Fruit fly (Drosophila melanogaster) whole organism, embryonic: ENCODE measurements around the gene CG14718.

Experiments used
- ATbp ChIP-seq: fragments of 200-800 bp; sonication (Bioruptor generic); optimal IDR thresholded peaks from 2 replicates; lab custom pipeline; 2017; ENCODE audit warnings: missing biosample characterization, mild to moderate bottlenecking, missing genetic modification characterization, missing genetic modification reagents
- Bdp1 ChIP-seq: fragments of 200-800 bp; sonication (Bioruptor generic); optimal IDR thresholded peaks from 3 replicates; lab custom pipeline; 2016; ENCODE audit warnings: missing biosample characterization, missing genetic modification characterization
- BtbVII ChIP-seq: fragments of 200-800 bp; sonication (Bioruptor generic); optimal IDR thresholded peaks from 3 replicates; lab custom pipeline; 2017; ENCODE audit warnings: missing biosample characterization, mild to moderate bottlenecking, missing genetic modification characterization
- Bteb2 ChIP-seq: fragments of 200-800 bp; sonication (Bioruptor generic); optimal IDR thresholded peaks from 2 replicates; lab custom pipeline; 2016; ENCODE audit warnings: missing biosample characterization, missing genetic modification characterization
- CG10366 ChIP-seq: fragments of 200-800 bp; sonication (Bioruptor generic); IDR thresholded peaks from 2 replicates; pipeline ENCODE4 v1.3.6; 2022; ENCODE audit warnings: missing biosample characterization, missing genetic modification characterization
- CG10431 ChIP-seq: fragments of 200-800 bp; sonication (Bioruptor generic); optimal IDR thresholded peaks from 3 replicates; lab custom pipeline; 2018; ENCODE audit warnings: missing biosample characterization, mild to moderate bottlenecking, missing genetic modification characterization
- CG11456 ChIP-seq: fragments of 200-800 bp; sonication (Bioruptor generic); IDR thresholded peaks from 3 replicates; pipeline ENCODE4 v1.3.6; 2022; ENCODE audit warnings: missing biosample characterization, missing genetic modification characterization
- CG13296 ChIP-seq: fragments of 200-800 bp; sonication (Bioruptor generic); optimal IDR thresholded peaks from 3 replicates; lab custom pipeline; 2018; ENCODE audit warnings: missing biosample characterization, mild to moderate bottlenecking, missing genetic modification characterization
- CG13624 ChIP-seq: fragments of 200-800 bp; sonication (Bioruptor generic); optimal IDR thresholded peaks from 2 replicates; lab custom pipeline; 2016; ENCODE audit warnings: missing biosample characterization, missing genetic modification characterization
- CG14050 ChIP-seq: fragments of 200-800 bp; sonication (Bioruptor generic); IDR thresholded peaks from 3 replicates; pipeline ENCODE4 v1.3.6; 2022; ENCODE audit warnings: missing biosample characterization, missing genetic modification characterization
- CG1603 ChIP-seq: fragments of 200-800 bp; sonication (Bioruptor generic); optimal IDR thresholded peaks from 2 replicates; lab custom pipeline; 2019; ENCODE audit warnings: missing biosample characterization, mild to moderate bottlenecking, missing genetic modification characterization, moderate library complexity
- CG17568 ChIP-seq: fragments of 200-800 bp; sonication (Bioruptor generic); optimal IDR thresholded peaks from 2 replicates; lab custom pipeline; 2018; ENCODE audit warnings: missing biosample characterization, mild to moderate bottlenecking, missing genetic modification characterization, moderate library complexity
- CG2202 ChIP-seq: fragments of 200-800 bp; sonication (Bioruptor generic); optimal IDR thresholded peaks from 2 replicates; lab custom pipeline; 2018; ENCODE audit warnings: missing biosample characterization, mild to moderate bottlenecking, missing genetic modification characterization
- CG3281 ChIP-seq: fragments of 200-800 bp; sonication (Bioruptor generic); optimal IDR thresholded peaks from 3 replicates; lab custom pipeline; 2017; ENCODE audit warnings: missing biosample characterization, mild to moderate bottlenecking, missing genetic modification characterization
- CG7357 ChIP-seq: fragments of 200-800 bp; sonication (Bioruptor generic); IDR thresholded peaks from 3 replicates; pipeline ENCODE4 v1.3.6; 2022; ENCODE audit warnings: missing biosample characterization, missing genetic modification characterization
- CG7987 ChIP-seq: fragments of 200-800 bp; sonication (Bioruptor generic); optimal IDR thresholded peaks from 2 replicates; lab custom pipeline; 2018; ENCODE audit warnings: missing biosample characterization, mild to moderate bottlenecking, missing genetic modification characterization, moderate library complexity
- CG9932 ChIP-seq: fragments of 200-800 bp; sonication (Bioruptor generic); IDR thresholded peaks from 2 replicates; pipeline ENCODE4 v1.3.6; 2022; ENCODE audit warnings: missing biosample characterization, missing genetic modification characterization
- Deaf1 ChIP-seq: fragments of 200-800 bp; optimal IDR thresholded peaks from 3 replicates; lab custom pipeline; 2019; ENCODE audit warnings: missing biosample characterization, mild to moderate bottlenecking, missing genetic modification characterization, moderate library complexity
- Dfd ChIP-seq, 2 experiments: fragments of >200 bp; optimal IDR thresholded peaks; 2 replicates each; lab custom pipeline; 2017; ENCODE audit warnings: missing biosample characterization in 2 of 2, missing genetic modification characterization in 2 of 2
- Doc3 ChIP-seq: fragments of 200-800 bp; sonication (Bioruptor generic); IDR thresholded peaks from 3 replicates; pipeline ENCODE4 v1.3.6; 2022; ENCODE audit warnings: missing biosample characterization, missing genetic modification characterization; ENCODE audit not compliant: partially characterized antibody
- Gsc ChIP-seq: fragments of 200-800 bp; sonication (Bioruptor generic); IDR thresholded peaks from 2 replicates; pipeline ENCODE4 v1.3.6; 2022; ENCODE audit warnings: missing biosample characterization, missing genetic modification characterization
- H15 ChIP-seq: fragments of 200-800 bp; sonication (Bioruptor generic); IDR thresholded peaks from 3 replicates; pipeline ENCODE4 v1.3.6; 2022; ENCODE audit warnings: missing biosample characterization, missing genetic modification characterization
- HHEX ChIP-seq: fragments of 200-800 bp; sonication (Bioruptor generic); optimal IDR thresholded peaks from 3 replicates; lab custom pipeline; 2017; ENCODE audit warnings: missing biosample characterization, mild to moderate bottlenecking, missing genetic modification characterization, missing genetic modification reagents
- HLH4C ChIP-seq: fragments of 200-800 bp; sonication (Bioruptor generic); IDR thresholded peaks from 3 replicates; pipeline ENCODE4 v1.3.6; 2022; ENCODE audit warnings: missing biosample characterization, missing genetic modification characterization; ENCODE audit not compliant: partially characterized antibody
- Hmr ChIP-seq: fragments of 200-800 bp; sonication (Bioruptor generic); optimal IDR thresholded peaks from 3 replicates; lab custom pipeline; 2017; ENCODE audit warnings: mild to moderate bottlenecking, missing biosample characterization, missing genetic modification reagents, missing genetic modification characterization
- Hmx ChIP-seq: fragments of 200-800 bp; sonication (Bioruptor generic); optimal IDR thresholded peaks from 2 replicates; lab custom pipeline; 2016; ENCODE audit warnings: missing biosample characterization, missing genetic modification characterization
- Hr51 ChIP-seq, 2 experiments: fragments of 200-800 bp; sonication (Bioruptor generic); optimal IDR thresholded peaks; 2 replicates in 1 of 2; 3 replicates in 1 of 2; lab custom pipeline; 2016 to 2018; ENCODE audit warnings: missing biosample characterization in 2 of 2, missing genetic modification characterization in 2 of 2, mild to moderate bottlenecking in 1 of 2, moderate library complexity in 1 of 2
- Neu2 ChIP-seq: fragments of 200-800 bp; sonication (Bioruptor generic); optimal IDR thresholded peaks from 3 replicates; lab custom pipeline; 2016; ENCODE audit warnings: missing biosample characterization, missing genetic modification characterization, borderline replicate concordance
- Nf-YB ChIP-seq: fragments of 200-800 bp; sonication (Bioruptor generic); optimal IDR thresholded peaks from 3 replicates; lab custom pipeline; 2019; ENCODE audit warnings: missing biosample characterization, mild to moderate bottlenecking, missing genetic modification characterization, moderate library complexity
- Scr ChIP-seq: fragments of 200-800 bp; sonication (Bioruptor generic); IDR thresholded peaks from 2 replicates; pipeline ENCODE4 v1.3.6; 2022; ENCODE audit warnings: missing biosample characterization, missing genetic modification characterization; ENCODE audit not compliant: partially characterized antibody
- Sox100B ChIP-seq: fragments of 200-800 bp; sonication (Bioruptor generic); optimal IDR thresholded peaks from 3 replicates; lab custom pipeline; 2018; ENCODE audit warnings: missing biosample characterization, mild to moderate bottlenecking, missing genetic modification characterization
- aop ChIP-seq: fragments of 200-800 bp; sonication (Bioruptor generic); IDR thresholded peaks from 2 replicates; pipeline ENCODE4 v1.3.6; 2022; ENCODE audit warnings: missing biosample characterization, missing genetic modification characterization
- ato ChIP-seq: fragments of 200-800 bp; sonication (Bioruptor generic); IDR thresholded peaks from 2 replicates; pipeline ENCODE4 v1.3.6; 2022; ENCODE audit warnings: missing biosample characterization, missing genetic modification characterization; ENCODE audit not compliant: partially characterized antibody
- bigmax ChIP-seq: fragments of 200-800 bp; sonication (Bioruptor generic); optimal IDR thresholded peaks from 2 replicates; lab custom pipeline; 2018; ENCODE audit warnings: missing biosample characterization, mild to moderate bottlenecking, missing genetic modification characterization
- caup ChIP-seq: fragments of 200-800 bp; sonication (Bioruptor generic); optimal IDR thresholded peaks from 3 replicates; lab custom pipeline; 2017; ENCODE audit warnings: missing biosample characterization, mild to moderate bottlenecking, missing genetic modification characterization, moderate library complexity; ENCODE audit not compliant: severe bottlenecking
- da ChIP-seq: fragments of 200-800 bp; sonication (Bioruptor generic); optimal IDR thresholded peaks from 2 replicates; lab custom pipeline; 2016; ENCODE audit warnings: missing biosample characterization, missing genetic modification characterization
- emc ChIP-seq: fragments of 200-800 bp; sonication (Bioruptor generic); optimal IDR thresholded peaks from 2 replicates; lab custom pipeline; 2016; ENCODE audit warnings: missing biosample characterization, missing genetic modification characterization
- eve ChIP-seq, 2 experiments: fragments of >200 bp; optimal IDR thresholded peaks; 2 replicates each; lab custom pipeline; 2017; ENCODE audit warnings: missing biosample characterization in 2 of 2, missing genetic modification characterization in 2 of 2
- h ChIP-seq: fragments of >200 bp; optimal IDR thresholded peaks from 2 replicates; lab custom pipeline; 2017
- jumu ChIP-seq: fragments of 200-800 bp; sonication (Bioruptor generic); optimal IDR thresholded peaks from 3 replicates; lab custom pipeline; 2016; ENCODE audit warnings: missing biosample characterization, missing genetic modification characterization
- klu ChIP-seq: fragments of 200-800 bp; sonication (Bioruptor generic); IDR thresholded peaks from 2 replicates; pipeline ENCODE4 v1.3.6; 2022; ENCODE audit warnings: missing biosample characterization, missing genetic modification characterization
- odd ChIP-seq: fragments of 200-800 bp; sonication (Bioruptor generic); optimal IDR thresholded peaks from 2 replicates; lab custom pipeline; 2017; ENCODE audit warnings: missing biosample characterization, mild to moderate bottlenecking, missing genetic modification characterization
- pb ChIP-seq: fragments of 200-800 bp; sonication (Bioruptor generic); optimal IDR thresholded peaks from 3 replicates; lab custom pipeline; 2016; ENCODE audit warnings: missing biosample characterization, missing genetic modification characterization
- ro ChIP-seq: fragments of 200-800 bp; sonication (Bioruptor generic); IDR thresholded peaks from 2 replicates; pipeline ENCODE4 v1.3.6; 2022; ENCODE audit warnings: missing biosample characterization, missing genetic modification characterization
- slou ChIP-seq: fragments of 200-800 bp; sonication (Bioruptor generic); optimal IDR thresholded peaks from 3 replicates; lab custom pipeline; 2016; ENCODE audit warnings: missing biosample characterization, missing genetic modification characterization
- slp2 ChIP-seq: fragments of 200-800 bp; sonication (Bioruptor generic); optimal IDR thresholded peaks from 2 replicates; lab custom pipeline; 2016; ENCODE audit warnings: missing biosample characterization, missing genetic modification characterization
- sna ChIP-seq: fragments of 200-800 bp; sonication (Bioruptor generic); IDR thresholded peaks from 2 replicates; pipeline ENCODE4 v1.3.6; 2022; ENCODE audit warnings: missing biosample characterization, missing genetic modification characterization; ENCODE audit not compliant: partially characterized antibody
- ttk ChIP-seq: fragments of 200-800 bp; sonication (Bioruptor generic); IDR thresholded peaks from 2 replicates; pipeline ENCODE4 v2.1.2; 2022; ENCODE audit warnings: missing biosample characterization, missing genetic modification characterization
- vnd ChIP-seq: fragments of 200-800 bp; sonication (Bioruptor generic); IDR thresholded peaks from 3 replicates; pipeline ENCODE4 v1.3.6; 2022; ENCODE audit warnings: missing biosample characterization, missing genetic modification characterization; ENCODE audit not compliant: partially characterized antibody

CG14718 gene

DNA sequence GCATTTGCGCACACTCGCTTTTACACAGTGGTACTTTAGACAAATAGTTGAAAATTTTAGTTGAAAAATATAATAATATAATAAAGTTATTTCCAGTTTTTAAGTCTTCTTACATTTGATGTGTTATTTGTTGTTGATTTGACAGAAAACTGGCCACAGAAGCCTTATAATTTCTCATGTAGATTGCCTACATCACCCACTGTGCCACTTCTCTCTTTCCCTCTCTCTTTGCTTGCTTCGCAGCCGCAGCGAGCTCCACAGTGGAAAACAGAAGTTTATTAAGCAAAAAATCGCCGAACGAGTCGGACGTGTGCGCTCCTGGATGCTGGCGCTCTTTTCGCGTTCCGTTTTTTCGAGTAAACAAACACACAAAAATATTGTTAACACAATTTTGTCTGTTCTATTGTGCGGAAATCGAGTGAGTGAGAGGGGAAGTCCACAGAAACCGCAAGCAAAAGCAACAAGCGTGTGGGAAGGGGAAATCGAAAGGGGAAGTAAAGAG, 44.5 kb upstream of the CG14718 start, which contains the start of gene CG42327 (continued):
- TF ChIP-seq CG2202 (tag; lab: Kevin White, UChicago) (peak; percentile 93), CG13624 (GFP tag; lab: Kevin White, UChicago) (peak; percentile 52), Hmx (GFP tag; lab: Kevin White, UChicago) (peak; percentile 8), ttk (GFP tag; lab: Robert Waterston, UW) (peak; percentile 93), Dfd (GFP tag; optimal IDR thresholded peaks at IDR 0.05; lab: Kevin White, UChicago) (no peak), bigmax (peak; percentile 24), CG10431 (peak; percentile 81), CG10366 (GFP tag; lab: Robert Waterston, UW) (peak; percentile 96), pb (peak; percentile 67), slou (GFP tag; lab: Kevin White, UChicago) (peak; percentile 79), CG11456 (peak; percentile 89), klu (GFP tag; lab: Robert Waterston, UW) (peak; percentile 81), caup (peak; percentile 89), Scr (GFP tag; lab: Robert Waterston, UW) (0 out of 2 replicates have a peak, but pooled peaks have one; percentile 47), Deaf1 (tag; lab: Kevin White, UChicago) (peak; percentile 72), jumu (GFP tag; lab: Kevin White, UChicago) (peak; percentile 84), h (lab: Kevin White, UChicago) (no peak), CG7357 (peak; percentile 77; the same call in 2 of the 3 replicates), Bdp1 (peak; percentile 83), HHEX (GFP tag; lab: Kevin White, UChicago) (peak; percentile 93), H15 (peak; percentile 97), emc (no peak), sna (GFP tag; lab: Robert Waterston, UW) (peak; percentile 64), da (GFP tag; lab: Kevin White, UChicago) (peak; percentile 10), CG1603 (tag; lab: Kevin White, UChicago) (peak; percentile 84), Bteb2 (GFP tag; lab: Kevin White, UChicago) (peak; percentile 68), CG3281 (GFP tag; lab: Kevin White, UChicago) (peak; percentile 88), ro (peak; percentile 84), ATbp (GFP tag; lab: Kevin White, UChicago) (peak; percentile 96), Nf-YB (GFP tag; lab: Kevin White, UChicago) (peak; percentile 80), CG14050 (GFP tag; lab: Robert Waterston, UW) (peak; percentile 94), CG17568 (GFP tag; lab: Kevin White, UChicago) (peak; percentile 92), vnd (GFP tag; lab: Robert Waterston, UW) (no peak), CG13296 (peak; percentile 87), aop (peak; percentile 61; the same call in 1 of the 2 replicates), Hr51 (GFP tag; optimal IDR thresholded peaks at IDR 0.05; lab: Kevin White, UChicago) (peak; percentile 74 to 96), Sox100B (GFP tag; lab: Kevin White, UChicago) (peak; percentile 92), HLH4C (GFP tag; lab: Robert Waterston, UW) (peak; percentile 41; the same call in 2 of the 3 replicates), BtbVII (GFP tag; lab: Kevin White, UChicago) (peak; percentile 93), CG9932 (GFP tag; lab: Robert Waterston, UW) (peak; percentile 80), slp2 (GFP tag; lab: Kevin White, UChicago) (peak; percentile 86), Doc3 (GFP tag; lab: Robert Waterston, UW) (no peak), odd (GFP tag; lab: Kevin White, UChicago) (peak; percentile 90), ato (GFP tag; lab: Robert Waterston, UW) (0 out of 2 replicates have a peak, but pooled peaks have one; percentile 26), Gsc (GFP tag; lab: Robert Waterston, UW) (peak; percentile 67), CG7987 (peak; percentile 76), Neu2 (GFP tag; lab: Kevin White, UChicago) (no peak), Hmr (GFP tag; lab: Kevin White, UChicago) (peak; percentile 92), eve (GFP tag; optimal IDR thresholded peaks at IDR 0.05; lab: Kevin White, UChicago) (peak in 1 of 2 experiments; percentile 80)
